Fruit fly (Drosophila melanogaster) whole organism, wandering third instar larva: ENCODE measurements around the gene CG6356.

Source experiments
- Abd-B ChIP-seq: fragments of >200 bp; optimal IDR thresholded peaks from 2 replicates; lab custom pipeline; 2017; ENCODE audit warnings: missing biosample characterization, missing genetic modification characterization
- CG32264 ChIP-seq: fragments of 200-800 bp; sonication (Bioruptor generic); optimal IDR thresholded peaks from 2 replicates; lab custom pipeline; 2016; ENCODE audit warnings: missing biosample characterization, missing genetic modification characterization
- CG9705 ChIP-seq: fragments of 200-800 bp; sonication (Bioruptor generic); optimal IDR thresholded peaks from 2 replicates; lab custom pipeline; 2018; ENCODE audit warnings: missing biosample characterization, mild to moderate bottlenecking, missing genetic modification characterization
- CrebA ChIP-seq: fragments of 200-800 bp; sonication (Bioruptor generic); optimal IDR thresholded peaks from 2 replicates; lab custom pipeline; 2016; ENCODE audit warnings: missing biosample characterization, mild to moderate bottlenecking, missing genetic modification characterization, borderline replicate concordance
- Dfd ChIP-seq: fragments of >200 bp; optimal IDR thresholded peaks from 2 replicates; lab custom pipeline; 2017; ENCODE audit warnings: missing biosample characterization, missing genetic modification characterization
- Dif ChIP-seq: fragments of 200-275, 200-300 bp; sonication (Bioruptor generic); optimal IDR thresholded peaks from 2 replicates; lab custom pipeline; 2018; ENCODE audit warnings: missing biosample characterization, missing genetic modification characterization; ENCODE audit not compliant: partially characterized antibody
- GATAd ChIP-seq: sonication (Bioruptor generic); optimal IDR thresholded peaks from 2 replicates; lab custom pipeline; 2016; ENCODE audit warnings: missing biosample characterization, missing genetic modification characterization
- HLH106 ChIP-seq: fragments of 200-800 bp; optimal IDR thresholded peaks from 3 replicates; lab custom pipeline; 2019; ENCODE audit warnings: missing biosample characterization, mild to moderate bottlenecking, missing genetic modification characterization, moderate library complexity
- Hnf4 ChIP-seq: fragments of 200-800 bp; sonication (Bioruptor generic); optimal IDR thresholded peaks from 2 replicates; lab custom pipeline; 2016; ENCODE audit warnings: missing biosample characterization, mild to moderate bottlenecking, missing genetic modification characterization
- Hr78 ChIP-seq: fragments of >200 bp; optimal IDR thresholded peaks from 2 replicates; lab custom pipeline; 2017; ENCODE audit warnings: missing biosample characterization, missing genetic modification characterization
- Hr83 ChIP-seq: fragments of 200-300 bp; sonication (Bioruptor generic); optimal IDR thresholded peaks from 2 replicates; lab custom pipeline; 2016; ENCODE audit warnings: missing biosample characterization, mild to moderate bottlenecking, missing genetic modification characterization, moderate library complexity; ENCODE audit not compliant: poor library complexity, severe bottlenecking
- Jra ChIP-seq: sonication (Bioruptor generic); optimal IDR thresholded peaks from 2 replicates; lab custom pipeline; 2016; ENCODE audit warnings: missing biosample characterization, missing genetic modification characterization
- Mio ChIP-seq: sonication (Bioruptor generic); optimal IDR thresholded peaks from 2 replicates; lab custom pipeline; 2016; ENCODE audit warnings: missing biosample characterization, missing genetic modification characterization
- Myc ChIP-seq: fragments of >200 bp; optimal IDR thresholded peaks from 2 replicates; lab custom pipeline; 2017
- N ChIP-seq: fragments of >200 bp; optimal IDR thresholded peaks from 2 replicates; lab custom pipeline; 2018; ENCODE audit warnings: missing biosample characterization, missing external identifiers, missing genetic modification characterization
- OdsH ChIP-seq: fragments of 200-800 bp; sonication (Bioruptor generic); optimal IDR thresholded peaks from 2 replicates; lab custom pipeline; 2016; ENCODE audit warnings: missing biosample characterization, mild to moderate bottlenecking, missing genetic modification characterization
- Rel ChIP-seq, 2 experiments: fragments of 200-800 bp; sonication (Bioruptor generic) in 1 of 2; optimal IDR thresholded peaks; 2 replicates in 1 of 2; 3 replicates in 1 of 2; lab custom pipeline; 2016 to 2019; ENCODE audit warnings: mild to moderate bottlenecking in 2 of 2, missing biosample characterization in 2 of 2, missing genetic modification characterization in 2 of 2, moderate library complexity in 1 of 2
- Sp1 ChIP-seq: fragments of 200-800 bp; sonication (Bioruptor generic); optimal IDR thresholded peaks from 3 replicates; lab custom pipeline; 2019; ENCODE audit warnings: missing biosample characterization, mild to moderate bottlenecking, missing genetic modification characterization, moderate library complexity
- Vsx2 ChIP-seq: fragments of 200-300, 225-300 bp; sonication (Bioruptor generic); optimal IDR thresholded peaks from 2 replicates; lab custom pipeline; 2018; ENCODE audit warnings: missing biosample characterization, missing genetic modification characterization; ENCODE audit not compliant: partially characterized antibody
- br ChIP-seq: fragments of 200-800 bp; sonication (Bioruptor generic); optimal IDR thresholded peaks from 2 replicates; lab custom pipeline; 2016; ENCODE audit warnings: missing biosample characterization, missing genetic modification characterization
- brk ChIP-seq: fragments of 200-800 bp; sonication (Bioruptor generic); optimal IDR thresholded peaks from 2 replicates; lab custom pipeline; 2016; ENCODE audit warnings: missing biosample characterization, mild to moderate bottlenecking, missing genetic modification characterization
- dl ChIP-seq, 2 experiments: fragments of 175-275, 200-275 bp in 1 of 2; fragments of 200-275 bp in 1 of 2; sonication (Bioruptor generic); optimal IDR thresholded peaks; lab custom pipeline; 2018; ENCODE audit warnings: mild to moderate bottlenecking in 2 of 2, missing biosample characterization in 2 of 2, missing genetic modification characterization in 2 of 2, moderate library complexity in 2 of 2; ENCODE audit not compliant: partially characterized antibody in 2 of 2, insufficient read depth in 1 of 2
- dmrt93B ChIP-seq: fragments of 200-800 bp; sonication (Bioruptor generic); optimal IDR thresholded peaks from 2 replicates; lab custom pipeline; 2018; ENCODE audit warnings: missing biosample characterization, mild to moderate bottlenecking, missing genetic modification characterization
- dsf ChIP-seq: sonication (Bioruptor generic); optimal IDR thresholded peaks from 2 replicates; lab custom pipeline; 2016; ENCODE audit warnings: missing biosample characterization, missing genetic modification characterization, borderline replicate concordance
- ey ChIP-seq: fragments of 200-800 bp; sonication (Bioruptor generic); optimal IDR thresholded peaks from 2 replicates; lab custom pipeline; 2016; ENCODE audit warnings: missing biosample characterization, missing genetic modification characterization
- foxo ChIP-seq, 2 experiments: fragments of 200-800 bp; sonication (Bioruptor generic); optimal IDR thresholded peaks; 2 replicates in 1 of 2; 3 replicates in 1 of 2; lab custom pipeline; 2016 to 2017; ENCODE audit warnings: missing biosample characterization in 2 of 2, missing genetic modification characterization in 2 of 2
- fru ChIP-seq: fragments of 200-800 bp; sonication (Bioruptor generic); optimal IDR thresholded peaks from 3 replicates; lab custom pipeline; 2016; ENCODE audit warnings: missing biosample characterization, mild to moderate bottlenecking, missing genetic modification characterization
- h ChIP-seq: fragments of 200-800 bp; sonication (Bioruptor generic); optimal IDR thresholded peaks from 3 replicates; lab custom pipeline; 2016; ENCODE audit warnings: missing biosample characterization, mild to moderate bottlenecking, missing genetic modification characterization
- jim ChIP-seq: fragments of 175-275, 200-325 bp; sonication (Bioruptor generic); optimal IDR thresholded peaks from 2 replicates; lab custom pipeline; 2016; ENCODE audit warnings: missing biosample characterization, mild to moderate bottlenecking, missing genetic modification characterization
- lola ChIP-seq: fragments of >200 bp; optimal IDR thresholded peaks from 2 replicates; lab custom pipeline; 2017; ENCODE audit warnings: missing biosample characterization, missing genetic modification characterization
- pan ChIP-seq: fragments of >200 bp; optimal IDR thresholded peaks from 2 replicates; lab custom pipeline; 2017
- psq ChIP-seq: fragments of 200-800 bp; sonication (Bioruptor generic); optimal IDR thresholded peaks from 3 replicates; lab custom pipeline; 2017; ENCODE audit warnings: missing biosample characterization, mild to moderate bottlenecking, missing genetic modification characterization, moderate library complexity
- rgr ChIP-seq: fragments of 200-800 bp; sonication (Bioruptor generic); optimal IDR thresholded peaks from 3 replicates; lab custom pipeline; 2016; ENCODE audit warnings: missing biosample characterization, mild to moderate bottlenecking, missing genetic modification characterization
- sage ChIP-seq: fragments of 200-800 bp; sonication (Bioruptor generic); optimal IDR thresholded peaks from 2 replicates; lab custom pipeline; 2016; ENCODE audit warnings: missing biosample characterization, mild to moderate bottlenecking, missing genetic modification characterization
- sv ChIP-seq: fragments of 200-800 bp; sonication (Bioruptor generic); optimal IDR thresholded peaks from 3 replicates; lab custom pipeline; 2016; ENCODE audit warnings: missing biosample characterization, missing genetic modification characterization
- tai ChIP-seq: sonication (Bioruptor generic); optimal IDR thresholded peaks from 2 replicates; lab custom pipeline; 2016; ENCODE audit warnings: missing biosample characterization, missing genetic modification characterization
- usp ChIP-seq: fragments of >200 bp; optimal IDR thresholded peaks from 2 replicates; lab custom pipeline; 2017; ENCODE audit warnings: missing biosample characterization, missing genetic modification characterization
- woc ChIP-seq: sonication (Bioruptor generic); optimal IDR thresholded peaks from 2 replicates; lab custom pipeline; 2016; ENCODE audit warnings: missing biosample characterization, mild to moderate bottlenecking, missing genetic modification characterization

CG6356 gene

dm6 chr3R:24258333-24258732, 25.4 kb upstream of the CG6356 start:
- no peak for TF ChIP-seq pan (lab: Kevin White, UChicago)
- TF ChIP-seq Mio (GFP tag; lab: Kevin White, UChicago), result no peak
- no peak for TF ChIP-seq Dfd (GFP tag; lab: Kevin White, UChicago)
- no peak for TF ChIP-seq Dif (GFP tag; lab: Kevin White, UChicago)
- no peak for TF ChIP-seq GATAd (GFP tag; lab: Kevin White, UChicago)
- TF ChIP-seq psq (GFP tag; lab: Kevin White, UChicago), result no peak
- TF ChIP-seq jim (GFP tag; lab: Kevin White, UChicago), result no peak
- TF ChIP-seq fru (GFP tag; lab: Kevin White, UChicago), result no peak
- no peak for TF ChIP-seq Myc (lab: Kevin White, UChicago)
- no peak for TF ChIP-seq CG32264 (GFP tag; lab: Kevin White, UChicago)
- TF ChIP-seq sv, result no peak
- no peak for TF ChIP-seq Hr78

- TF ChIP-seq GATAd (GFP tag; lab: Kevin White, UChicago), result peak; percentile 41
- TF ChIP-seq dmrt93B (GFP tag; lab: Kevin White, UChicago), result no peak
- no peak for TF ChIP-seq Abd-B (GFP tag; lab: Kevin White, UChicago)
- peak; percentile 96 for TF ChIP-seq OdsH (GFP tag; lab: Kevin White, UChicago)
- peak; percentile 98 for TF ChIP-seq rgr (GFP tag; lab: Kevin White, UChicago)
- no peak for TF ChIP-seq tai (GFP tag; lab: Kevin White, UChicago)
- peak; percentile 85 for TF ChIP-seq CrebA
- TF ChIP-seq N (GFP tag; lab: Kevin White, UChicago), result no peak
- TF ChIP-seq CG32264 (GFP tag; lab: Kevin White, UChicago), result peak; percentile 90
- TF ChIP-seq brk (GFP tag; lab: Kevin White, UChicago), result peak; percentile 82
- peak; percentile 81 for TF ChIP-seq woc
- no peak for TF ChIP-seq Hr78
- peak; percentile 52 for TF ChIP-seq Vsx2 (GFP tag; lab: Kevin White, UChicago)
- TF ChIP-seq dsf, result peak; percentile 43
- TF ChIP-seq CG9705 (GFP tag; lab: Kevin White, UChicago), result peak; percentile 5
- TF ChIP-seq Jra (GFP tag; lab: Kevin White, UChicago), result peak; percentile 64
- TF ChIP-seq sage, result peak; percentile 85
- TF ChIP-seq foxo (GFP tag; optimal IDR thresholded peaks at IDR 0.05; lab: Kevin White, UChicago), result peak; percentile 93 to 97
- TF ChIP-seq HLH106 (tag; lab: Kevin White, UChicago), result peak; percentile 88
- TF ChIP-seq Hnf4, result peak; percentile 90
- TF ChIP-seq usp (GFP tag; lab: Kevin White, UChicago), result no peak
- peak; percentile 92 to 96 for TF ChIP-seq dl (GFP tag; optimal IDR thresholded peaks at IDR 0.05; lab: Kevin White, UChicago; ENCODE audit: insufficient read depth in 1 of 2, partially characterized antibody in 2 of 2)
- TF ChIP-seq Sp1 (GFP tag; lab: Kevin White, UChicago), result peak; percentile 91
- TF ChIP-seq Hr83 (GFP tag; lab: Kevin White, UChicago), result peak; percentile 66
- peak; percentile 97 for TF ChIP-seq h (GFP tag; lab: Kevin White, UChicago)
- TF ChIP-seq Dfd (GFP tag; lab: Kevin White, UChicago), result no peak
- peak; percentile 96 for TF ChIP-seq Dif (GFP tag; lab: Kevin White, UChicago)
- peak; percentile 97 for TF ChIP-seq ey (GFP tag; lab: Kevin White, UChicago)
- TF ChIP-seq fru (GFP tag; lab: Kevin White, UChicago), result peak; percentile 96
- TF ChIP-seq lola (GFP tag; lab: Kevin White, UChicago), result no peak
- TF ChIP-seq jim (GFP tag; lab: Kevin White, UChicago), result no peak
- TF ChIP-seq sv, result peak; percentile 82
- no peak for TF ChIP-seq pan (lab: Kevin White, UChicago)
- TF ChIP-seq br (GFP tag; lab: Kevin White, UChicago), result peak; percentile 95
- no peak for TF ChIP-seq Myc (lab: Kevin White, UChicago)
- TF ChIP-seq Mio (GFP tag; lab: Kevin White, UChicago), result peak; percentile 81
- TF ChIP-seq Rel (GFP tag; optimal IDR thresholded peaks at IDR 0.05; lab: Kevin White, UChicago), result peak; percentile 83
- peak; percentile 58 for TF ChIP-seq Rel (tag; optimal IDR thresholded peaks at IDR 0.05; lab: Kevin White, UChicago)
- peak; percentile 93 for TF ChIP-seq psq (GFP tag; lab: Kevin White, UChicago)
- TF ChIP-seq, all 38 proteins: peak for 27
Observed at dm6 chr3R:24259278-24260040, 24.3 kb upstream of the CG6356 start.
